Worm (Caenorhabditis elegans): ENCODE results near the gene F53A3.7.

The F53A3.7 gene

ce11 chrIII:1926456-1926855, 24.9 kb upstream of the F53A3.7 start:
- peak; percentile 99 for TF ChIP-seq nhr-20 (tag; optimal IDR thresholded peaks at IDR 0.05)
- peak; percentile 83 for TF ChIP-seq dsc-1 (tag; optimal IDR thresholded peaks at IDR 0.05)
- no peak for TF ChIP-seq vab-15 (tag; optimal IDR thresholded peaks at IDR 0.05)
- TF ChIP-seq nhr-77 (tag; optimal IDR thresholded peaks at IDR 0.05): peak; percentile 69
- TF ChIP-seq mep-1 (tag; optimal IDR thresholded peaks at IDR 0.05): peak; percentile 48
- TF ChIP-seq mab-9 (GFP tag; IDR thresholded peaks at IDR 0.05): 0 out of 2 replicates have a peak, but pooled peaks have one; percentile 56
- TF ChIP-seq ztf-11 (tag; optimal IDR thresholded peaks at IDR 0.05): peak in 1 of 2 experiments; percentile 87
- TF ChIP-seq lin-39 (tag; optimal IDR thresholded peaks at IDR 0.05): peak; percentile 67
- TF ChIP-seq unc-130 (tag; optimal IDR thresholded peaks at IDR 0.05): peak; percentile 82
- peak; percentile 82 for TF ChIP-seq sox-4 (tag; optimal IDR thresholded peaks at IDR 0.05)
- TF ChIP-seq nhr-71 (tag; optimal IDR thresholded peaks at IDR 0.05): peak; percentile 99
- peak; percentile 54; the same call in 1 of the 2 replicates for TF ChIP-seq unc-98 (GFP tag; IDR thresholded peaks at IDR 0.05)
- TF ChIP-seq efl-1 (optimal IDR thresholded peaks at IDR 0.05): peak; percentile 85 to 95
- peak; percentile 55 to 97 for TF ChIP-seq efl-1 (GFP tag; optimal IDR thresholded peaks at IDR 0.05 in 1 of 2)
- peak; percentile 88 for TF ChIP-seq lin-13 (GFP tag; optimal IDR thresholded peaks at IDR 0.05)
- peak; percentile 96 for TF ChIP-seq skn-1 (tag; optimal IDR thresholded peaks at IDR 0.05)
- peak; percentile 70 for TF ChIP-seq aha-1 (tag; optimal IDR thresholded peaks at IDR 0.05)
- peak; percentile 95 for TF ChIP-seq grh-1 (GFP tag; IDR thresholded peaks at IDR 0.05)
- TF ChIP-seq tlp-1 (tag; optimal IDR thresholded peaks at IDR 0.05): no peak
- TF ChIP-seq aly-2 (tag; optimal IDR thresholded peaks at IDR 0.05): no peak
- TF ChIP-seq nhr-28 (tag; optimal IDR thresholded peaks at IDR 0.05): no peak
- TF ChIP-seq nhr-90 (tag; optimal IDR thresholded peaks at IDR 0.05; ENCODE audit: poor library complexity): peak; percentile 96
- no peak for TF ChIP-seq pag-3 (tag; optimal IDR thresholded peaks at IDR 0.05; ENCODE audit: borderline replicate concordance, insufficient read depth)
- TF ChIP-seq fos-1 (tag; optimal IDR thresholded peaks at IDR 0.05): peak; percentile 91
- TF ChIP-seq nhr-237 (tag; optimal IDR thresholded peaks at IDR 0.05): peak; percentile 48
- peak; percentile 98 for TF ChIP-seq nhr-47 (tag; optimal IDR thresholded peaks at IDR 0.05)
- peak; percentile 70 to 85 for TF ChIP-seq lin-35 (GFP tag; optimal IDR thresholded peaks at IDR 0.05)
- TF ChIP-seq sptf-1 (tag; optimal IDR thresholded peaks at IDR 0.05): no peak
- TF ChIP-seq ceh-8 (GFP tag; optimal IDR thresholded peaks at IDR 0.05): peak; percentile 91
- TF ChIP-seq nhr-76 (tag; optimal IDR thresholded peaks at IDR 0.05): peak; percentile 49
- TF ChIP-seq ets-5 (GFP tag; IDR thresholded peaks at IDR 0.05): no peak
- TF ChIP-seq tbx-2 (tag; optimal IDR thresholded peaks at IDR 0.05): peak; percentile 98
- TF ChIP-seq ces-1 (GFP tag; optimal IDR thresholded peaks at IDR 0.05): no peak
- peak; percentile 92 for TF ChIP-seq xbp-1 (tag; optimal IDR thresholded peaks at IDR 0.05)
- peak; percentile 97 for TF ChIP-seq jun-1 (tag; optimal IDR thresholded peaks at IDR 0.05)
- no peak for TF ChIP-seq hlh-4 (tag; optimal IDR thresholded peaks at IDR 0.05)
- TF ChIP-seq ceh-90 (tag; optimal IDR thresholded peaks at IDR 0.05): no peak
- peak; percentile 85 to 91 (median 87) for TF ChIP-seq ceh-82 (tag; optimal IDR thresholded peaks at IDR 0.05)
- TF ChIP-seq pqm-1 (tag; optimal IDR thresholded peaks at IDR 0.05): no peak
- no peak for TF ChIP-seq lir-3 (tag; optimal IDR thresholded peaks at IDR 0.05; ENCODE audit: poor library complexity)
- peak; percentile 85 for TF ChIP-seq pax-3 (tag; optimal IDR thresholded peaks at IDR 0.05)
- no peak for TF ChIP-seq C34B4.2 (tag; optimal IDR thresholded peaks at IDR 0.05)
- TF ChIP-seq unc-30 (tag; optimal IDR thresholded peaks at IDR 0.05): no peak
- TF ChIP-seq dpl-1 (GFP tag; optimal IDR thresholded peaks at IDR 0.05): peak; percentile 55 to 57 (median 55)
- TF ChIP-seq swsn-7 (tag; optimal IDR thresholded peaks at IDR 0.05): peak; percentile 96
- peak; percentile 78 for TF ChIP-seq isw-1 (GFP tag; IDR thresholded peaks at IDR 0.05)
- peak; percentile 100 for TF ChIP-seq nhr-85 (tag)
- peak; percentile 96 for TF ChIP-seq unc-86 (tag; optimal IDR thresholded peaks at IDR 0.05)
- TF ChIP-seq hlh-17 (GFP tag; optimal IDR thresholded peaks at IDR 0.05; ENCODE audit: borderline replicate concordance): no peak
- peak; percentile 83 for TF ChIP-seq nhr-11 (tag; optimal IDR thresholded peaks at IDR 0.05)
- no peak for TF ChIP-seq alr-1 (tag; optimal IDR thresholded peaks at IDR 0.05; ENCODE audit: borderline replicate concordance)
- peak; percentile 26 for TF ChIP-seq nhr-12 (tag; optimal IDR thresholded peaks at IDR 0.05)
- TF ChIP-seq efl-3 (GFP tag; optimal IDR thresholded peaks at IDR 0.05): peak; percentile 56
